Fruit fly (Drosophila melanogaster) whole organism, embryonic: ENCODE measurements around the gene ens.

Source experiments
- Asciz ChIP-seq: fragments of 200-800 bp; sonication (Bioruptor generic); optimal IDR thresholded peaks from 2 replicates; lab custom pipeline; 2017; ENCODE audit warnings: missing biosample characterization, mild to moderate bottlenecking, missing genetic modification characterization, missing genetic modification reagents
- B-H2 ChIP-seq: fragments of 200-800 bp; sonication (Bioruptor generic); optimal IDR thresholded peaks from 2 replicates; lab custom pipeline; 2018; ENCODE audit warnings: missing biosample characterization, mild to moderate bottlenecking, missing genetic modification characterization
- CG10366 ChIP-seq: fragments of 200-800 bp; sonication (Bioruptor generic); IDR thresholded peaks from 2 replicates; pipeline ENCODE4 v1.3.6; 2022; ENCODE audit warnings: missing biosample characterization, missing genetic modification characterization
- CG14667 ChIP-seq: fragments of 200-800 bp; sonication (Bioruptor generic); IDR thresholded peaks from 2 replicates; pipeline ENCODE4 v1.3.6; 2022; ENCODE audit warnings: missing biosample characterization, missing genetic modification characterization
- CG1529 ChIP-seq: fragments of 200-800 bp; sonication (Bioruptor generic); optimal IDR thresholded peaks from 3 replicates; lab custom pipeline; 2018; ENCODE audit warnings: missing biosample characterization, missing genetic modification characterization
- CG17186 ChIP-seq: fragments of 200-800 bp; sonication (Bioruptor generic); optimal IDR thresholded peaks from 3 replicates; lab custom pipeline; 2017; ENCODE audit warnings: missing biosample characterization, missing genetic modification reagents, missing genetic modification characterization
- CG17612 ChIP-seq: fragments of 200-800 bp; sonication (Bioruptor generic); IDR thresholded peaks from 2 replicates; pipeline ENCODE4 v1.3.6; 2022; ENCODE audit warnings: missing biosample characterization, missing genetic modification characterization
- CG2202 ChIP-seq: fragments of 200-800 bp; sonication (Bioruptor generic); optimal IDR thresholded peaks from 2 replicates; lab custom pipeline; 2018; ENCODE audit warnings: missing biosample characterization, mild to moderate bottlenecking, missing genetic modification characterization
- CG34224 ChIP-seq: fragments of 200-800 bp; sonication (Bioruptor generic); IDR thresholded peaks from 3 replicates; pipeline ENCODE4 v1.3.6; 2022; ENCODE audit warnings: missing biosample characterization, missing genetic modification characterization; ENCODE audit not compliant: partially characterized antibody
- CG34376 ChIP-seq: fragments of 200-800 bp; sonication (Bioruptor generic); optimal IDR thresholded peaks from 2 replicates; lab custom pipeline; 2018; ENCODE audit warnings: missing biosample characterization, mild to moderate bottlenecking, missing genetic modification characterization
- CG6765 ChIP-seq: fragments of 200-800 bp; sonication (Bioruptor generic); optimal IDR thresholded peaks from 3 replicates; lab custom pipeline; 2017; ENCODE audit warnings: missing biosample characterization, mild to moderate bottlenecking, missing genetic modification characterization
- CG6854 ChIP-seq: fragments of 200-800 bp; sonication (Bioruptor generic); optimal IDR thresholded peaks from 3 replicates; lab custom pipeline; 2017; ENCODE audit warnings: missing biosample characterization, mild to moderate bottlenecking, missing genetic modification characterization
- CG9215 ChIP-seq: fragments of 200-800 bp; sonication (Bioruptor generic); IDR thresholded peaks from 2 replicates; pipeline ENCODE4 v1.3.6; 2022; ENCODE audit warnings: missing biosample characterization, missing genetic modification characterization
- CG9797 ChIP-seq: fragments of 200-800 bp; sonication (Bioruptor generic); optimal IDR thresholded peaks from 3 replicates; lab custom pipeline; 2018; ENCODE audit warnings: missing biosample characterization, mild to moderate bottlenecking, missing genetic modification characterization
- CG9817 ChIP-seq: fragments of 200-800 bp; sonication (Bioruptor generic); optimal IDR thresholded peaks from 2 replicates; lab custom pipeline; 2018; ENCODE audit warnings: missing biosample characterization, mild to moderate bottlenecking, missing genetic modification characterization, moderate library complexity
- Deaf1 ChIP-seq: fragments of 200-800 bp; optimal IDR thresholded peaks from 3 replicates; lab custom pipeline; 2019; ENCODE audit warnings: missing biosample characterization, mild to moderate bottlenecking, missing genetic modification characterization, moderate library complexity
- Dip2 ChIP-seq: fragments of 200-800 bp; sonication (Bioruptor generic); IDR thresholded peaks from 2 replicates; pipeline ENCODE4 v1.3.6; 2022; ENCODE audit warnings: missing biosample characterization, missing genetic modification characterization
- Dll ChIP-seq: fragments of 200-800 bp; sonication (Bioruptor generic); IDR thresholded peaks from 4 replicates; pipeline ENCODE4 v1.3.6; 2022; ENCODE audit warnings: missing biosample characterization, missing genetic modification characterization; ENCODE audit not compliant: partially characterized antibody
- Doc2 ChIP-seq: fragments of 200-800 bp; sonication (Bioruptor generic); IDR thresholded peaks from 2 replicates; pipeline ENCODE4 v1.3.6; 2022; ENCODE audit warnings: missing biosample characterization, missing genetic modification characterization
- GATAe ChIP-seq: fragments of 200-800 bp; sonication (Bioruptor generic); conservative IDR thresholded peaks from 2 replicates; pipeline ENCODE4 v1.3.6; 2022; ENCODE audit warnings: missing biosample characterization, missing genetic modification characterization
- Hr39 ChIP-seq: fragments of >200 bp; optimal IDR thresholded peaks from 2 replicates; lab custom pipeline; 2017
- Hr78 ChIP-seq, 2 experiments: fragments of 200-800 bp in 1 of 2; fragments of >200 bp in 1 of 2; sonication (Bioruptor generic) in 1 of 2; optimal IDR thresholded peaks; 2 replicates each; lab custom pipeline; 2017 to 2019; ENCODE audit warnings: missing biosample characterization in 2 of 2, missing genetic modification characterization in 2 of 2, mild to moderate bottlenecking in 1 of 2, moderate library complexity in 1 of 2
- Meics ChIP-seq: fragments of 200-800 bp; sonication (Bioruptor generic); optimal IDR thresholded peaks from 2 replicates; lab custom pipeline; 2017; ENCODE audit warnings: missing biosample characterization, mild to moderate bottlenecking, missing genetic modification characterization
- Nf-YA ChIP-seq: fragments of 200-800 bp; sonication (Bioruptor generic); IDR thresholded peaks from 2 replicates; pipeline ENCODE4 v1.3.6; 2022; ENCODE audit warnings: missing biosample characterization, missing genetic modification characterization
- bowl ChIP-seq: fragments of 200-800 bp; sonication (Bioruptor generic); IDR thresholded peaks from 2 replicates; pipeline ENCODE4 v1.3.6; 2022; ENCODE audit warnings: missing biosample characterization, missing genetic modification characterization
- br ChIP-seq: fragments of >200 bp; optimal IDR thresholded peaks from 2 replicates; lab custom pipeline; 2017
- ewg ChIP-seq: fragments of 200-800 bp; sonication (Bioruptor generic); optimal IDR thresholded peaks from 3 replicates; lab custom pipeline; 2017; ENCODE audit warnings: mild to moderate bottlenecking, missing biosample characterization, missing genetic modification reagents, missing genetic modification characterization
- fd96Cb ChIP-seq: fragments of 200-800 bp; sonication (Bioruptor generic); optimal IDR thresholded peaks from 2 replicates; lab custom pipeline; 2018; ENCODE audit warnings: missing biosample characterization, mild to moderate bottlenecking, missing genetic modification characterization, moderate library complexity
- her ChIP-seq: fragments of 200-800 bp; sonication (Bioruptor generic); optimal IDR thresholded peaks from 2 replicates; lab custom pipeline; 2016; ENCODE audit warnings: missing biosample characterization, missing genetic modification characterization
- lbe ChIP-seq: fragments of 200-800 bp; sonication (Bioruptor generic); optimal IDR thresholded peaks from 2 replicates; lab custom pipeline; 2016; ENCODE audit warnings: missing biosample characterization, mild to moderate bottlenecking, missing genetic modification characterization
- nerfin-2 ChIP-seq: fragments of 200-800 bp; sonication (Bioruptor generic); IDR thresholded peaks from 2 replicates; pipeline ENCODE4 v1.3.6; 2022; ENCODE audit warnings: missing biosample characterization, missing genetic modification characterization; ENCODE audit not compliant: partially characterized antibody
- onecut ChIP-seq: fragments of 200-800 bp; sonication (Bioruptor generic); IDR thresholded peaks from 2 replicates; pipeline ENCODE4 v1.3.6; 2022; ENCODE audit warnings: missing biosample characterization, missing genetic modification characterization
- prd ChIP-seq, 3 experiments: fragments of >200 bp in 2 of 3; fragments of 200-800 bp in 1 of 3; sonication (Bioruptor generic) in 1 of 3; optimal IDR thresholded peaks in 2 of 3; IDR thresholded peaks in 1 of 3; 2 replicates in 2 of 3; 3 replicates in 1 of 3; pipeline versions ENCODE4 v1.3.6 to Lab custom; 2017 to 2022; ENCODE audit warnings: missing biosample characterization in 1 of 3, missing genetic modification characterization in 1 of 3
- pum ChIP-seq: fragments of 200-800 bp; sonication (Bioruptor generic); optimal IDR thresholded peaks from 2 replicates; lab custom pipeline; 2016; ENCODE audit warnings: missing biosample characterization, missing genetic modification characterization
- repo ChIP-seq: fragments of 200-800 bp; sonication (Bioruptor generic); optimal IDR thresholded peaks from 2 replicates; lab custom pipeline; 2016; ENCODE audit warnings: missing biosample characterization, missing genetic modification characterization
- scrt ChIP-seq: fragments of 200-800 bp; sonication (Bioruptor generic); optimal IDR thresholded peaks from 2 replicates; lab custom pipeline; 2018; ENCODE audit warnings: missing biosample characterization, mild to moderate bottlenecking, missing genetic modification characterization, moderate library complexity
- sens-2 ChIP-seq: fragments of 200-800 bp; sonication (Bioruptor generic); IDR thresholded peaks from 2 replicates; pipeline ENCODE4 v1.3.6; 2022; ENCODE audit warnings: missing biosample characterization, missing genetic modification characterization
- slbo ChIP-seq: fragments of 200-800 bp; sonication (Bioruptor generic); IDR thresholded peaks from 2 replicates; pipeline ENCODE4 v1.3.6; 2022; ENCODE audit warnings: missing biosample characterization, missing genetic modification characterization
- trem ChIP-seq: fragments of 200-800 bp; optimal IDR thresholded peaks from 3 replicates; lab custom pipeline; 2019; ENCODE audit warnings: missing biosample characterization, mild to moderate bottlenecking, missing genetic modification characterization, moderate library complexity
- wek ChIP-seq: fragments of 200-800 bp; sonication (Bioruptor generic); optimal IDR thresholded peaks from 3 replicates; lab custom pipeline; 2018; ENCODE audit warnings: missing biosample characterization, mild to moderate bottlenecking, missing genetic modification characterization, moderate library complexity
- zfh1 ChIP-seq: fragments of 200-800 bp; sonication (Bioruptor generic); IDR thresholded peaks from 3 replicates; pipeline ENCODE4 v1.3.6; 2022; ENCODE audit warnings: missing biosample characterization, missing genetic modification characterization

Gene ens

DNA sequence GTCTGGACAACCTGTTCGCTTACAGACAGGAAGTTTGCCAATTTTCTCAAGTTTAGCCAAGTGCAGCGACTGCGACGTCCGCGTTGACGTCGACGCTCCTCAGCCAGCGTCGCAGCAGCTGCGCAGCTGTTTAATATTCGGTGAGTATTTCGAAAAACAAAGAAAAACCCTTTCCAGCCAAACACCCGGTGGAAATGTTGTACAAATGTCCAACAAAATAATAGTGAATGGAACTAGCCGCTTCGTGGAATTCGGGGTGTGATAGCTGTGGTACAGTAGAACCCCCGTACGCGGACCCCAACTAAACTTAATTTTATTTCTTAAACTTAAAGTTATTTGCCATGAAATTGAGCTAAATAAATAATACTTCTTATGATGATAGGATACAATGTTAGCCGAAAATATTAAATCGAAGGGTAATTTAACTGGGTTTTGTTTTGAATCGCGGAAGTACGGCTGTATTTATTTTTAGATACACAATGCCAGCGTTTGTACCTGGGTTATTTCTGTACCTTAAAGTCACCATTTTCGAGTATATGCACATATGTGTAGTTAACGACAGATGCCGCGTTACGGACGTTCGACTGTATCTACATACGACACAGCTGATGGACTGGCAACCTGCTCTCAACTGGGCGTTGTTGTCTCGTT, 25.4 kb downstream of the ens start (continued):
- TF ChIP-seq her (GFP tag; lab: Kevin White, UChicago) (peak; percentile 18), pum (GFP tag; lab: Kevin White, UChicago) (peak; percentile 62), repo (GFP tag; lab: Kevin White, UChicago) (peak; percentile 33), CG17186 (GFP tag; lab: Kevin White, UChicago) (peak; percentile 42), br (lab: Kevin White, UChicago) (no peak), CG9817 (tag; lab: Kevin White, UChicago) (peak; percentile 46), onecut (GFP tag; lab: Robert Waterston, UW) (peak; percentile 39; the same call in 1 of the 2 replicates), CG17612 (GFP tag; lab: Robert Waterston, UW) (no peak), Deaf1 (tag; lab: Kevin White, UChicago) (peak; percentile 40), slbo (GFP tag; lab: Robert Waterston, UW) (peak; percentile 65), Nf-YA (GFP tag; lab: Robert Waterston, UW) (0 out of 2 replicates have a peak, but pooled peaks have one; percentile 43), CG1529 (GFP tag; lab: Kevin White, UChicago) (peak; percentile 62), CG10366 (GFP tag; lab: Robert Waterston, UW) (peak; percentile 58), CG6854 (GFP tag; lab: Kevin White, UChicago) (peak; percentile 5), Dip2 (no peak), bowl (peak; percentile 47; the same call in 1 of the 2 replicates), Hr39 (no peak), Dll (GFP tag; lab: Robert Waterston, UW) (no peak), prd (optimal IDR thresholded peaks at IDR 0.05; lab: Kevin White, UChicago) (no peak), prd (GFP tag; IDR thresholded peaks at IDR 0.05; lab: Robert Waterston, UW) (peak; percentile 71), CG9215 (peak; percentile 67), trem (tag; lab: Kevin White, UChicago) (peak; percentile 62), CG34224 (GFP tag; lab: Robert Waterston, UW) (no peak), nerfin-2 (GFP tag; lab: Robert Waterston, UW) (no peak), sens-2 (GFP tag; lab: Robert Waterston, UW) (no peak), CG34376 (GFP tag; lab: Kevin White, UChicago) (peak; percentile 22), Asciz (GFP tag; lab: Kevin White, UChicago) (peak; percentile 73), Meics (GFP tag; lab: Kevin White, UChicago) (peak; percentile 83), Hr78 (GFP tag; optimal IDR thresholded peaks at IDR 0.05; lab: Kevin White, UChicago) (peak in 1 of 2 experiments; percentile 63), B-H2 (GFP tag; lab: Kevin White, UChicago) (no peak), CG9797 (GFP tag; lab: Kevin White, UChicago) (no peak), wek (GFP tag; lab: Kevin White, UChicago) (no peak), zfh1 (GFP tag; lab: Robert Waterston, UW) (peak; percentile 60; the same call in 2 of the 3 replicates), scrt (GFP tag; lab: Kevin White, UChicago) (peak; percentile 40), CG6765 (GFP tag; lab: Kevin White, UChicago) (peak; percentile 58), CG2202 (tag; lab: Kevin White, UChicago) (peak; percentile 48), ewg (GFP tag; lab: Kevin White, UChicago) (peak; percentile 56), Doc2 (GFP tag; lab: Robert Waterston, UW) (no peak), fd96Cb (tag; lab: Kevin White, UChicago) (peak; percentile 74), GATAe (GFP tag; lab: Robert Waterston, UW) (no peak), CG14667 (GFP tag; lab: Robert Waterston, UW) (peak; percentile 38; the same call in 1 of the 2 replicates), lbe (GFP tag; lab: Kevin White, UChicago) (no peak)
